Fruit fly (Drosophila melanogaster) whole organism, pupa: ENCODE data around the gene CG32075.

Source experiments
- CG10348 ChIP-seq: fragments of 200-800 bp; sonication (Bioruptor generic); IDR thresholded peaks from 2 replicates; pipeline ENCODE4 v1.3.6; 2022; ENCODE audit warnings: missing biosample characterization, missing genetic modification characterization
- CG12605 ChIP-seq: fragments of 200-800 bp; sonication (Bioruptor generic); IDR thresholded peaks from 2 replicates; pipeline ENCODE4 v1.3.6; 2022; ENCODE audit warnings: missing biosample characterization, missing genetic modification characterization
- CG14655 ChIP-seq: fragments of 200-800 bp; sonication (Bioruptor generic); optimal IDR thresholded peaks from 3 replicates; lab custom pipeline; 2017; ENCODE audit warnings: mild to moderate bottlenecking, missing biosample characterization, missing genetic modification reagents, missing genetic modification characterization
- CG15710 ChIP-seq: fragments of 200-800 bp; sonication (Bioruptor generic); optimal IDR thresholded peaks from 2 replicates; lab custom pipeline; 2018; ENCODE audit warnings: missing biosample characterization, mild to moderate bottlenecking, missing genetic modification characterization, moderate library complexity
- CG17806 ChIP-seq: fragments of 200-800 bp; sonication (Bioruptor generic); optimal IDR thresholded peaks from 2 replicates; lab custom pipeline; 2018; ENCODE audit warnings: missing biosample characterization, mild to moderate bottlenecking, missing genetic modification characterization, moderate library complexity
- CG4496 ChIP-seq: fragments of 200-800 bp; sonication (Bioruptor generic); IDR thresholded peaks from 3 replicates; pipeline ENCODE4 v1.3.6; 2022; ENCODE audit warnings: missing biosample characterization, missing genetic modification characterization
- CG8159 ChIP-seq: fragments of 200-800 bp; sonication (Bioruptor generic); optimal IDR thresholded peaks from 3 replicates; lab custom pipeline; 2018; ENCODE audit warnings: missing biosample characterization, mild to moderate bottlenecking, missing genetic modification characterization, moderate library complexity
- CG9948 ChIP-seq: fragments of 200-800 bp; sonication (Bioruptor generic); optimal IDR thresholded peaks from 2 replicates; lab custom pipeline; 2018; ENCODE audit warnings: missing biosample characterization, mild to moderate bottlenecking, missing genetic modification characterization, moderate library complexity
- D1 ChIP-seq: fragments of 200-800 bp; sonication (Bioruptor generic); optimal IDR thresholded peaks from 2 replicates; lab custom pipeline; 2018; ENCODE audit warnings: missing biosample characterization, mild to moderate bottlenecking, missing genetic modification characterization, moderate library complexity
- EcR ChIP-seq: fragments of 200-800 bp; sonication (Bioruptor generic); optimal IDR thresholded peaks from 3 replicates; lab custom pipeline; 2019; ENCODE audit warnings: missing biosample characterization, missing genetic modification characterization, mild to moderate bottlenecking, moderate library complexity, missing genetic modification reagents
- Ets98B ChIP-seq: fragments of 200-800 bp; sonication (Bioruptor generic); IDR thresholded peaks from 2 replicates; pipeline ENCODE4 v1.3.6; 2022; ENCODE audit warnings: missing biosample characterization, missing genetic modification characterization
- Pif1A ChIP-seq: fragments of 200-800 bp; sonication (Bioruptor generic); optimal IDR thresholded peaks from 3 replicates; lab custom pipeline; 2016; ENCODE audit warnings: missing biosample characterization, missing genetic modification characterization
- Snoo ChIP-seq: fragments of 200-800 bp; sonication (Bioruptor generic); optimal IDR thresholded peaks from 3 replicates; lab custom pipeline; 2017; ENCODE audit warnings: missing biosample characterization, mild to moderate bottlenecking, missing genetic modification characterization, inconsistent platforms
- fd96Ca ChIP-seq: fragments of 200-800 bp; sonication (Bioruptor generic); IDR thresholded peaks from 3 replicates; pipeline ENCODE4 v1.3.6; 2022; ENCODE audit warnings: missing biosample characterization, missing genetic modification characterization

DNA sequence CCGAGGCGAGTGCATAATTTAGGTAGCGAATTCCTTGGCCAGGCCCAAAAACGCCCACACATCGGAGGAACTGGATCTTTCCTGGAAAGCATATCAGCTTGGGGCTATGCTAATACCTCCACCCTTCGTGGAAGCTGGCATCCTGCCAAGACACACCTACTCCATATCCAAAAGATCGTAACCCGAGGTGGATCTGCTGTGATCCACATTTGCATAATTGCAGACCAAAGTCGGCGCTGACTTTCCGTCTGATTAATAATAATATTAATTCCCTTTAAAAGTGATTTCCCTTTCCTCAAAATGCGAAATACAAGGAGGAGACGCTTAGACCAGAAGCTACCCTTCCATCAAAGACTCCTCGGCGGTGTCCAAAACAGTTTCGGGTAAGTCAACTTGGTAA lies 39.5 kb downstream of the CG32075 start, which contains the start of gene CG32079:
- TF ChIP-seq CG12605 (GFP tag; lab: Robert Waterston, UW) (no peak), Ets98B (GFP tag; lab: Robert Waterston, UW) (no peak), CG15710 (tag; lab: Kevin White, UChicago) (no peak), CG10348 (GFP tag; lab: Robert Waterston, UW) (no peak), CG17806 (tag; lab: Kevin White, UChicago) (no peak), EcR (GFP tag; lab: Kevin White, UChicago) (no peak), Snoo (tag; lab: Kevin White, UChicago) (no peak), CG9948 (no peak), D1 (tag; lab: Kevin White, UChicago) (no peak), fd96Ca (GFP tag; lab: Robert Waterston, UW) (no peak), CG8159 (tag; lab: Kevin White, UChicago) (no peak), Pif1A (no peak), CG14655 (GFP tag; lab: Kevin White, UChicago) (no peak), CG4496 (no peak)
